In the genomic region with DNA sequence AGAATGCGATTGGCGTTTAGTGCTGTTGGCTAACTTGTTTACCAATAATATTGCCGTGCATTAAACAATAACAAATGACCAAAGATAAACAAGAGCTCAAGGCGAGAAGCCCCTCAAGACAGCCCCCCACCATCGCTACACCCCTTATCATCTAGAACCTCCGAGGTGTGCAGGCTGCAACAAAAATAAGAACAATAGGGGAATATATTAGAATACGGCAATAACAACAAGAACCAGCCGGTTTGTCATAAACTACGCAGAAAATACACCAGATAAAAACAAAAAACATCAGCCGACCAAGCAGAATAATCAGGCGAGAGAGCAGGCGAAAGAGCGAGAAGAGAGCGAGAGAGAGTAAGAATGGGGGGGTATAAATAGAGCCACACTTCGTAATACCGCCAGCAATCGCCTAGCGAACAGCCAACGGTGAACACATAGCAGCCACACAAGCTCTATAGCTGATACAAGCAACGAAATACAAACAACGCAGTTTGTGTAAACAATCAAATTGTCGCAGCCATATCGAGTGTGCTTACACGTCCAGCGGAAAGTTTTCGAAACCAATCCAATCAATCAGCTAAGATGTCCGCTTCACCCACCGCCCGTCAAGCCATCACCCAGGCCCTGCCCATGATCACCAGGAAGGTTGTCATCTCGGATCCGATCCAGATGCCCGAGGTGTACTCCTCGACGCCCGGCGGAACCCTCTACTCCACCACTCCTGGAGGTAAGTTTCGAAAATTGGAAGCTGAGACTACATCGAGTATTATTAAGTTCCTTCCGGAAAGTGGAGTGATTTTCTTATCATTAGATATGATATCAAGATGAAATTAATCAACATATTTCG, we compare ENCODE assay signal across 6 fruit fly cellular contexts.
TF ChIP-seq lines count a peak whose summit lies in the region.

Gene Thor, plus strand, starts transcription at position 401 of the 847 bp plus-strand sequence.

- TF ChIP-seq CTCF in whole organism, embryonic (GFP tag; optimal IDR thresholded peaks at IDR 0.05; lab: Kevin White, UChicago): peak; percentile 29

TF ChIP-seq in whole organism, 6 proteins besides CTCF, POLR2A, EP300 and RAD21:
- TF ChIP-seq Dll (optimal IDR thresholded peaks at IDR 0.05; lab: Kevin White, UChicago) (peak; percentile 75), usp (GFP tag; optimal IDR thresholded peaks at IDR 0.05; lab: Kevin White, UChicago) (no peak), psq (optimal IDR thresholded peaks at IDR 0.05; lab: Kevin White, UChicago) (no peak), CG8478 (optimal IDR thresholded peaks at IDR 0.05; lab: Kevin White, UChicago) (no peak), pan (optimal IDR thresholded peaks at IDR 0.05; lab: Kevin White, UChicago) (no peak), EcR (GFP tag; optimal IDR thresholded peaks at IDR 0.05; lab: Kevin White, UChicago) (no peak)

TF ChIP-seq in whole organism, adult, 20 proteins besides CTCF, POLR2A, EP300 and RAD21 (continues in another document):
- TF ChIP-seq CG5204 (GFP tag; optimal IDR thresholded peaks at IDR 0.05; lab: Kevin White, UChicago) (peak; percentile 59), cic (GFP tag; optimal IDR thresholded peaks at IDR 0.05; lab: Kevin White, UChicago) (peak; percentile 96), CG14711 (tag; optimal IDR thresholded peaks at IDR 0.05; lab: Kevin White, UChicago) (peak; percentile 37), CG33017 (tag; optimal IDR thresholded peaks at IDR 0.05; lab: Kevin White, UChicago) (peak; percentile 84), CG7101 (tag; optimal IDR thresholded peaks at IDR 0.05; lab: Kevin White, UChicago) (peak; percentile 68), cnc (optimal IDR thresholded peaks at IDR 0.05; lab: Kevin White, UChicago) (peak in 1 of 2 experiments; percentile 55), kay (GFP tag; lab: Kevin White, UChicago; ENCODE audit: borderline replicate concordance) (peak; percentile 99), CG1620 (GFP tag; optimal IDR thresholded peaks at IDR 0.05; lab: Kevin White, UChicago) (peak; percentile 65), tj (GFP tag; optimal IDR thresholded peaks at IDR 0.05; lab: Kevin White, UChicago) (peak; percentile 83), Clk (GFP tag; optimal IDR thresholded peaks at IDR 0.05; lab: Kevin White, UChicago) (peak; percentile 79), CG7045 (GFP tag; optimal IDR thresholded peaks at IDR 0.05; lab: Kevin White, UChicago) (peak; percentile 81), pad (GFP tag; optimal IDR thresholded peaks at IDR 0.05; lab: Kevin White, UChicago) (peak; percentile 87), ovo (GFP tag; optimal IDR thresholded peaks at IDR 0.05; lab: Kevin White, UChicago) (peak; percentile 82), CG11617 (GFP tag; optimal IDR thresholded peaks at IDR 0.05; lab: Kevin White, UChicago) (peak; percentile 75)

TF ChIP-seq in whole organism, embryonic, 481 proteins besides CTCF, POLR2A, EP300 and RAD21 (continues in another document):
- TF ChIP-seq Poxn (GFP tag; IDR thresholded peaks at IDR 0.05; lab: Robert Waterston, UW) (peak; percentile 31; the same call in 1 of the 2 replicates), Mad (GFP tag; optimal IDR thresholded peaks at IDR 0.05; lab: Kevin White, UChicago) (peak; percentile 43), CG9797 (GFP tag; optimal IDR thresholded peaks at IDR 0.05; lab: Kevin White, UChicago) (no peak), odd (GFP tag; optimal IDR thresholded peaks at IDR 0.05; lab: Kevin White, UChicago) (peak; percentile 39), CG10543 (GFP tag; optimal IDR thresholded peaks at IDR 0.05; lab: Kevin White, UChicago) (peak; percentile 94), NFAT (GFP tag; IDR thresholded peaks at IDR 0.05; lab: Robert Waterston, UW) (peak; percentile 96), tap (tag; optimal IDR thresholded peaks at IDR 0.05; lab: Kevin White, UChicago) (peak; percentile 50), nau (GFP tag; optimal IDR thresholded peaks at IDR 0.05; lab: Kevin White, UChicago) (peak; percentile 71), wek (GFP tag; optimal IDR thresholded peaks at IDR 0.05; lab: Kevin White, UChicago) (peak; percentile 82), HmgD (GFP tag; optimal IDR thresholded peaks at IDR 0.05; lab: Kevin White, UChicago) (peak; percentile 82), row (GFP tag; IDR thresholded peaks at IDR 0.05; lab: Robert Waterston, UW) (peak; percentile 56), so (GFP tag; IDR thresholded peaks at IDR 0.05; lab: Robert Waterston, UW) (peak; percentile 78; the same call in 2 of the 3 replicates), Camta (GFP tag; optimal IDR thresholded peaks at IDR 0.05; lab: Kevin White, UChicago) (peak; percentile 66), insv (GFP tag; optimal IDR thresholded peaks at IDR 0.05; lab: Kevin White, UChicago) (peak in 1 of 2 experiments; percentile 25), E2f2 (GFP tag; IDR thresholded peaks at IDR 0.05; lab: Robert Waterston, UW) (no peak)

TF ChIP-seq in whole organism, prepupa, 60 proteins besides CTCF, POLR2A, EP300 and RAD21 (continues in another document):
- TF ChIP-seq Sox15 (GFP tag; optimal IDR thresholded peaks at IDR 0.05; lab: Kevin White, UChicago): no peak
- TF ChIP-seq CG11294 (GFP tag; IDR thresholded peaks at IDR 0.05; lab: Robert Waterston, UW): peak; percentile 10; the same call in 1 of the 2 replicates
- TF ChIP-seq net (GFP tag; optimal IDR thresholded peaks at IDR 0.05; lab: Kevin White, UChicago): peak; percentile 45
- TF ChIP-seq CG6808 (GFP tag; optimal IDR thresholded peaks at IDR 0.05; lab: Kevin White, UChicago): peak; percentile 44
- TF ChIP-seq CG8119 (GFP tag; IDR thresholded peaks at IDR 0.05; lab: Robert Waterston, UW): peak; percentile 47; the same call in 2 of the 3 replicates
- TF ChIP-seq fd59A (GFP tag; optimal IDR thresholded peaks at IDR 0.05; lab: Kevin White, UChicago): no peak
- peak; percentile 38 for TF ChIP-seq fd85E (GFP tag; optimal IDR thresholded peaks at IDR 0.05; lab: Kevin White, UChicago)
- peak; percentile 57 for TF ChIP-seq dsx (GFP tag; optimal IDR thresholded peaks at IDR 0.05; lab: Kevin White, UChicago; ENCODE audit: poor library complexity, severe bottlenecking)
- peak; percentile 66 for TF ChIP-seq CG6163 (GFP tag; IDR thresholded peaks at IDR 0.05; lab: Robert Waterston, UW)
- no peak for TF ChIP-seq Ets96B (tag; optimal IDR thresholded peaks at IDR 0.05; lab: Kevin White, UChicago)
- no peak for TF ChIP-seq pdm3 (GFP tag; optimal IDR thresholded peaks at IDR 0.05; lab: Kevin White, UChicago)
- no peak for TF ChIP-seq Hr39 (GFP tag; optimal IDR thresholded peaks at IDR 0.05; lab: Kevin White, UChicago)
- TF ChIP-seq eg (GFP tag; IDR thresholded peaks at IDR 0.05; lab: Robert Waterston, UW): peak; percentile 71; the same call in 2 of the 3 replicates
- TF ChIP-seq CG11762 (GFP tag; optimal IDR thresholded peaks at IDR 0.05; lab: Kevin White, UChicago; ENCODE audit: insufficient read depth): peak; percentile 40
- TF ChIP-seq CG8632 (GFP tag; optimal IDR thresholded peaks at IDR 0.05; lab: Kevin White, UChicago): no peak

TF ChIP-seq in whole organism, pupa, 21 proteins besides CTCF, POLR2A, EP300 and RAD21 (continues in another document):
- TF ChIP-seq Ets98B (GFP tag; IDR thresholded peaks at IDR 0.05; lab: Robert Waterston, UW) (peak; percentile 54; the same call in 1 of the 2 replicates), CG13204 (GFP tag; optimal IDR thresholded peaks at IDR 0.05; lab: Kevin White, UChicago) (peak; percentile 45), Pif1A (GFP tag; optimal IDR thresholded peaks at IDR 0.05; lab: Kevin White, UChicago) (peak; percentile 30), CG32121 (GFP tag; IDR thresholded peaks at IDR 0.05; lab: Robert Waterston, UW) (peak; percentile 53), CG8301 (tag; optimal IDR thresholded peaks at IDR 0.05; lab: Kevin White, UChicago) (peak; percentile 12), CG15710 (tag; optimal IDR thresholded peaks at IDR 0.05; lab: Kevin White, UChicago) (no peak), CG4496 (GFP tag; IDR thresholded peaks at IDR 0.05; lab: Robert Waterston, UW) (peak; percentile 67; the same call in 2 of the 3 replicates), D1 (tag; optimal IDR thresholded peaks at IDR 0.05; lab: Kevin White, UChicago) (no peak), Snoo (tag; optimal IDR thresholded peaks at IDR 0.05; lab: Kevin White, UChicago) (peak; percentile 60), Pif1B (GFP tag; optimal IDR thresholded peaks at IDR 0.05; lab: Kevin White, UChicago) (no peak), gl (tag; optimal IDR thresholded peaks at IDR 0.05; lab: Kevin White, UChicago) (peak; percentile 47), CG34367 (tag; optimal IDR thresholded peaks at IDR 0.05; lab: Kevin White, UChicago) (no peak), CG10348 (GFP tag; IDR thresholded peaks at IDR 0.05; lab: Robert Waterston, UW) (no peak), CG17806 (tag; optimal IDR thresholded peaks at IDR 0.05; lab: Kevin White, UChicago) (no peak), CG14655 (GFP tag; optimal IDR thresholded peaks at IDR 0.05; lab: Kevin White, UChicago) (no peak), CG9948 (tag; optimal IDR thresholded peaks at IDR 0.05; lab: Kevin White, UChicago) (no peak), CG12605 (GFP tag; IDR thresholded peaks at IDR 0.05; lab: Robert Waterston, UW) (0 out of 2 replicates have a peak, but pooled peaks have one; percentile 27)

TF ChIP-seq in whole organism, wandering third instar larva, 38 proteins besides CTCF, POLR2A, EP300 and RAD21 (continues in another document):
- TF ChIP-seq Sp1 (GFP tag; optimal IDR thresholded peaks at IDR 0.05; lab: Kevin White, UChicago) (peak; percentile 30), br (GFP tag; optimal IDR thresholded peaks at IDR 0.05; lab: Kevin White, UChicago) (peak; percentile 61), woc (GFP tag; optimal IDR thresholded peaks at IDR 0.05; lab: Kevin White, UChicago) (peak; percentile 39), Hr78 (GFP tag; optimal IDR thresholded peaks at IDR 0.05; lab: Kevin White, UChicago) (no peak), GATAd (GFP tag; optimal IDR thresholded peaks at IDR 0.05; lab: Kevin White, UChicago) (peak; percentile 35), dmrt93B (GFP tag; optimal IDR thresholded peaks at IDR 0.05; lab: Kevin White, UChicago) (no peak), rgr (GFP tag; optimal IDR thresholded peaks at IDR 0.05; lab: Kevin White, UChicago) (peak; percentile 75), foxo (GFP tag; optimal IDR thresholded peaks at IDR 0.05; lab: Kevin White, UChicago) (peak; percentile 49 to 66), jim (GFP tag; optimal IDR thresholded peaks at IDR 0.05; lab: Kevin White, UChicago) (peak; percentile 89), Rel (GFP tag; optimal IDR thresholded peaks at IDR 0.05; lab: Kevin White, UChicago) (peak; percentile 56), Rel (tag; optimal IDR thresholded peaks at IDR 0.05; lab: Kevin White, UChicago) (peak; percentile 55), Hnf4 (GFP tag; optimal IDR thresholded peaks at IDR 0.05; lab: Kevin White, UChicago) (peak; percentile 90), ey (GFP tag; optimal IDR thresholded peaks at IDR 0.05; lab: Kevin White, UChicago) (peak; percentile 39), h (GFP tag; optimal IDR thresholded peaks at IDR 0.05; lab: Kevin White, UChicago) (peak; percentile 74), CG32264 (GFP tag; optimal IDR thresholded peaks at IDR 0.05; lab: Kevin White, UChicago) (no peak), brk (GFP tag; optimal IDR thresholded peaks at IDR 0.05; lab: Kevin White, UChicago) (no peak), pan (optimal IDR thresholded peaks at IDR 0.05; lab: Kevin White, UChicago) (no peak), psq (GFP tag; optimal IDR thresholded peaks at IDR 0.05; lab: Kevin White, UChicago) (peak; percentile 56), sv (GFP tag; optimal IDR thresholded peaks at IDR 0.05; lab: Kevin White, UChicago) (peak; percentile 71)
